Worm (Caenorhabditis elegans): Measurements from ENCODE around the gene C36A4.11.

ce11 chrIII:3874492-3874891 is 34.1 kb downstream of the C36A4.11 start:
- TF ChIP-seq pha-4 (tag; optimal IDR thresholded peaks at IDR 0.05) (no peak), ceh-9 (tag; optimal IDR thresholded peaks at IDR 0.05) (no peak), syd-9 (tag; optimal IDR thresholded peaks at IDR 0.05) (no peak), pqm-1 (tag; optimal IDR thresholded peaks at IDR 0.05) (no peak)

Measured in whole organism, late embryonic.